Worm (Caenorhabditis elegans): ENCODE results near the gene lec-11.

DNA sequence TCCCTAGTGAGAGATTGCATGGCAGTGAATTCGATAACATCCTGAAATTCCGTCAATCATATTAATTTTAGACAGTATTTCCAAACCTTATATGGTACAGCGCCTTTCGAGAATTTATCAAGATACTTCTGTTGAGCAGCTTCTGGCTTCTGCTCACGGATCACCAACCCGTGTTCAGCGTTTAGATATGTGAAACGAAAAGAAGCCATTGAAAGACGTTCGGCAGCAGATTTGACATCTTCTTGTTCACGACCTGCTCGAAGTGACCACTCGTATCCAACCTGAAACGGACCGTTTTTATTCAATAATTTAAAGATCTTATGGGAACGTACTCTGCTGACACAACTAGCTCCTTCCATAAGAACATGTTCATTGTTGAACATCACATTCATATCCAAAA, 8.3 kb downstream of the lec-11 start:
- TF ChIP-seq nhr-12 (tag; optimal IDR thresholded peaks at IDR 0.05) (no peak), mdl-1 (tag; optimal IDR thresholded peaks at IDR 0.05) (no peak), aha-1 (tag; optimal IDR thresholded peaks at IDR 0.05) (no peak), efl-1 (optimal IDR thresholded peaks at IDR 0.05) (no peak), efl-1 (GFP tag; optimal IDR thresholded peaks at IDR 0.05 in 1 of 2) (no peak), zag-1 (tag; optimal IDR thresholded peaks at IDR 0.05) (no peak)
